Fruit fly (Drosophila melanogaster) Kc167 (cell line): ENCODE data around the gene HP1c.

ENCODE experiments used
- Myc ChIP-seq: fragments of >200 bp; optimal IDR thresholded peaks from 2 replicates; lab custom pipeline; 2017; ENCODE audit warnings: missing external identifiers
- Sin3A ChIP-seq: fragments of >200 bp; optimal IDR thresholded peaks from 2 replicates; lab custom pipeline; 2018; ENCODE audit warnings: missing external identifiers
- h ChIP-seq: fragments of >200 bp; optimal IDR thresholded peaks from 3 replicates; lab custom pipeline; 2018; ENCODE audit warnings: missing external identifiers
- insv ChIP-seq: fragments of >200 bp; optimal IDR thresholded peaks from 3 replicates; lab custom pipeline; 2018; ENCODE audit warnings: missing external identifiers
- psq ChIP-seq: fragments of >200 bp; optimal IDR thresholded peaks from 2 replicates; lab custom pipeline; 2017; ENCODE audit warnings: missing external identifiers
- ttk ChIP-seq: sonication (Bioruptor generic); optimal IDR thresholded peaks from 2 replicates; lab custom pipeline; 2017; ENCODE audit warnings: missing external identifiers

The HP1c gene

DNA sequence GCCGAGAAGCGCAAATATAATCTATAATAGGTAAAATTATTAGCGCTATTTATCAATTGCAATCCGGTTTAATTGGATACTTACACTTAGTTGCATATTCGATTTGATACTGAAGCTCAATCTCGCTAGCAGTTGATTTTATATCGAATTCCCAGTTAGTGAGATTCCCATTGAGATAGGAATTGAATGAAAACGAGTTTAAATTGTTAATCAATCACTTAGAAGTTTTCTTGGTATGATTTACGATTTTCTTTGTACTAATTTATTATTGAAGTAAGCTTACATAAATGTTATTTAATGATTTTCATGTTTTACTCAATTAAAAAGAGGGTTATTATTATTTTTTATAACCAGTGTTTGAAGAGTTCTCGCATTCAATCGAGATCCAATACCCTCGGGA is 24.1 kb downstream of the HP1c start, which contains the start of gene CG43092:
Gene CG43092, minus strand, starts transcription at position 101 of the 400 bp plus-strand sequence.
- TF ChIP-seq ttk (lab: Kevin White, UChicago), result no peak

DNA sequence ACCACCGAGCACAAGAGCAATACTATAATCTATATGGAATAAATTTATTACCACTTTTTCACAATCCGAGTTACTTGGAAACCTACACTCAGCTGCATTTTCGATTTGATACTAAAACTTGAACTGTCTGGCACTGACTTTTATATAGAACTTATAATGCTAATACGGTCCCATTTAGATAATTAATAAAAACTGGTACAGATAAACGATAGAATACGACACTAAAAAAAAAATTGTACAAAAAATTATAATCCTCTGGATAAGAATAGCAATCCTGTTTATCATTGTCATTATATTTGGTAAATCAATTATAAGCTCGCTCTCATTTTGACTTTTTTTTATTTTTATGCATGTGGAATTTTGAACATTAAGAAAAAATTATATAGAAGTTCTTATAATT is 24.8 kb downstream of the HP1c start, which contains the start of gene CG43093:
Gene CG43093, minus strand, starts transcription at position 101 of the 400 bp plus-strand sequence.
- TF ChIP-seq ttk (lab: Kevin White, UChicago) (no peak), insv (lab: Kevin White, UChicago) (no peak), h (no peak), Sin3A (lab: Kevin White, UChicago) (no peak), Myc (lab: Kevin White, UChicago) (no peak), psq (lab: Kevin White, UChicago) (no peak)

dm6 chr3R:22770887-22771286 is 25.5 kb downstream of the HP1c start, which contains the start of gene CG43094:
Gene CG43094, minus strand, starts transcription at chr3R:22770987.
- TF ChIP-seq insv (lab: Kevin White, UChicago) (no peak), Sin3A (lab: Kevin White, UChicago) (no peak), Myc (lab: Kevin White, UChicago) (no peak), ttk (lab: Kevin White, UChicago) (no peak), h (no peak), psq (lab: Kevin White, UChicago) (no peak)

DNA sequence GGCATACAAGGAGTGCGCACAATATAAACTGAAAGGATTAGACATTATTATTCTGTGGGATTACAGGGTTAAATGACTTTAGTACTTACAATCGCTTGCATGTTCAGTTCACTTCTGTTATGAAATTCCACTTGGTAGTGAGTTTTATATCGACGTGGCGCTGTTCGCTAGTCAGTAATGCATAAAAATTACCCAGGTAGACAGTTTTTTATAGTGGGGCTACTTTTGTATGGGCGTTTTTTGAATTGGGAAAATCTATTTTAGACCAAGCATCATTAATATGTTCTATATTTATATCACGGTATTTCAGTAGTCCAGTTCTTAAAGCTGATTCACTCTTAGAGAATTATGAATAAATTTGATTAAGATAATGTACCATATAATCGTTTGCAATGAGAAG is 26.2 kb downstream of the HP1c start, which contains the start of gene CG43095:
Gene CG43095, minus strand, starts transcription at position 101 of the 400 bp plus-strand sequence.
- no peak for TF ChIP-seq Myc (lab: Kevin White, UChicago)
- TF ChIP-seq ttk (lab: Kevin White, UChicago), result no peak
- TF ChIP-seq Sin3A (lab: Kevin White, UChicago), result no peak
- no peak for TF ChIP-seq h

- TF ChIP-seq insv (lab: Kevin White, UChicago) (no peak), Sin3A (lab: Kevin White, UChicago) (no peak), ttk (lab: Kevin White, UChicago) (no peak), Myc (lab: Kevin White, UChicago) (no peak), h (no peak), psq (lab: Kevin White, UChicago) (no peak)
Measured at dm6 chr3R:22776457-22776856, 31.0 kb downstream of the HP1c start.

DNA sequence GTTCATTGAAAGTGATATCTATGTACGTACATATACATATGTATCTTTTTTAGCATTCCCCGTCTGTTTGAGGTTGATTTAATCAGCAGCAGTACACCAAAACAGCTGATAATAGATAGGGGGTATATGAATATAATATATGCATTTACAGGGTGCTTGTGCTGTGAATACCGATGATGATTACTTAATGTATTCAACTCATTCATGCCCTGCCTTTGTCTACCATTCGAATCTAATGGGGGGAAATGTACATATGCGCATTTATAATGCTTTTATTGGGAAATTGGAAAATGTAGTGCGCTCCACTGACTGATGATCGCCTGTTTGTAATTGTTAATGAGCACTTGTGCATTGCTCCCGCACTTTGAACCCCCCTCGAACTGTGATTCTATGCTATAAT is 34.7 kb downstream of the HP1c start:
- no peak for TF ChIP-seq Sin3A (lab: Kevin White, UChicago)

- no peak for TF ChIP-seq ttk (lab: Kevin White, UChicago)
- TF ChIP-seq h, result no peak
- no peak for TF ChIP-seq Sin3A (lab: Kevin White, UChicago)
- no peak for TF ChIP-seq psq (lab: Kevin White, UChicago)
- no peak for TF ChIP-seq insv (lab: Kevin White, UChicago)
- TF ChIP-seq Myc (lab: Kevin White, UChicago), result no peak
Measured at dm6 chr3R:22781412-22781811, 36.0 kb downstream of the HP1c start.

- TF ChIP-seq insv (lab: Kevin White, UChicago) (no peak), h (no peak), psq (lab: Kevin White, UChicago) (no peak), Myc (lab: Kevin White, UChicago) (no peak), Sin3A (lab: Kevin White, UChicago) (no peak), ttk (lab: Kevin White, UChicago) (no peak)
Measured at dm6 chr3R:22784674-22785316, 39.4 kb downstream of the HP1c start.

dm6 chr3R:22789106-22789505 is 43.7 kb downstream of the HP1c start:
- TF ChIP-seq Sin3A (lab: Kevin White, UChicago) (no peak), ttk (lab: Kevin White, UChicago) (no peak), h (no peak), insv (lab: Kevin White, UChicago) (no peak), psq (lab: Kevin White, UChicago) (no peak), Myc (lab: Kevin White, UChicago) (no peak)

DNA sequence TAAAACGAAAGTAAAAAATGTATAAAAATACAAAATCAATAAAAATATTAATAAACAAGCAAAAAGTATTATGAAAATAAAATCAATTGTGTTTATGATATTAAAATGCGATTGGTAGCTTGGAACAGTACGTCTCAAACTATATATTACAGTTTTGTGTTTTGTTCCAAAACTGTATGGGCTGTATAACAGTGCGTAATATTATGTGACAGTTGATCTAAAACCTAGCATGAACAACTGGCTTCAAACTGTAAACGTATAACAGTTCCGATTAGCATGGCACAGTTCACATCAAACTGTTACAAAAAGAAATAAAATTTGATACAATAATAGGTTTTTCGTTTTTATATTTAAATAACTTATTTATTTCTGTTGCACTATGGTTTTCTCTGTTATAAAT is 48.5 kb downstream of the HP1c start:
- TF ChIP-seq Sin3A (lab: Kevin White, UChicago) (no peak), Myc (lab: Kevin White, UChicago) (no peak), insv (lab: Kevin White, UChicago) (no peak), psq (lab: Kevin White, UChicago) (no peak), h (no peak), ttk (lab: Kevin White, UChicago) (no peak)
